Fruit fly (Drosophila melanogaster) whole organism, embryonic: ENCODE measurements around the gene MEP-1.

Source experiments
- CG1024 ChIP-seq: fragments of 200-800 bp; sonication (Bioruptor generic); IDR thresholded peaks from 2 replicates; pipeline ENCODE4 v1.3.6; 2022; ENCODE audit warnings: missing biosample characterization, missing genetic modification characterization
- CG10267 ChIP-seq: fragments of 200-800 bp; sonication (Bioruptor generic); optimal IDR thresholded peaks from 2 replicates; lab custom pipeline; 2018; ENCODE audit warnings: missing biosample characterization, mild to moderate bottlenecking, missing genetic modification characterization, moderate library complexity
- CG10366 ChIP-seq: fragments of 200-800 bp; sonication (Bioruptor generic); IDR thresholded peaks from 2 replicates; pipeline ENCODE4 v1.3.6; 2022; ENCODE audit warnings: missing biosample characterization, missing genetic modification characterization
- CG11695 ChIP-seq: fragments of 200-800 bp; sonication (Bioruptor generic); IDR thresholded peaks from 3 replicates; pipeline ENCODE4 v1.3.6; 2022; ENCODE audit warnings: missing biosample characterization, missing genetic modification characterization
- CG12155 ChIP-seq: fragments of 200-800 bp; sonication (Bioruptor generic); optimal IDR thresholded peaks from 3 replicates; lab custom pipeline; 2016; ENCODE audit warnings: missing biosample characterization, missing genetic modification characterization
- CG1233 ChIP-seq: fragments of 200-800 bp; sonication (Bioruptor generic); optimal IDR thresholded peaks from 4 replicates; lab custom pipeline; 2018; ENCODE audit warnings: missing biosample characterization, mild to moderate bottlenecking, missing genetic modification characterization
- CG13894 ChIP-seq: fragments of 200-800 bp; sonication (Bioruptor generic); optimal IDR thresholded peaks from 3 replicates; lab custom pipeline; 2018; ENCODE audit warnings: missing biosample characterization, mild to moderate bottlenecking, missing genetic modification characterization, moderate library complexity
- CG14965 ChIP-seq: fragments of 200-800 bp; sonication (Bioruptor generic); optimal IDR thresholded peaks from 2 replicates; lab custom pipeline; 2016; ENCODE audit warnings: missing biosample characterization, missing genetic modification characterization, borderline replicate concordance
- CG15696 ChIP-seq: fragments of 200-800 bp; sonication (Bioruptor generic); optimal IDR thresholded peaks from 2 replicates; lab custom pipeline; 2019; ENCODE audit warnings: missing biosample characterization, mild to moderate bottlenecking, missing genetic modification characterization, moderate library complexity
- CG17361 ChIP-seq: fragments of 200-800 bp; sonication (Bioruptor generic); IDR thresholded peaks from 3 replicates; pipeline ENCODE4 v1.3.6; 2022; ENCODE audit warnings: missing biosample characterization, missing genetic modification characterization
- CG2120 ChIP-seq: fragments of 200-800 bp; sonication (Bioruptor generic); optimal IDR thresholded peaks from 3 replicates; lab custom pipeline; 2016; ENCODE audit warnings: missing biosample characterization, missing genetic modification characterization
- CG2129 ChIP-seq: fragments of 200-800 bp; sonication (Bioruptor generic); IDR thresholded peaks from 2 replicates; pipeline ENCODE4 v1.3.6; 2022; ENCODE audit warnings: missing biosample characterization, missing genetic modification characterization; ENCODE audit not compliant: partially characterized antibody
- CG6175 ChIP-seq: fragments of 200-800 bp; sonication (Bioruptor generic); IDR thresholded peaks from 3 replicates; pipeline ENCODE4 v1.3.6; 2022; ENCODE audit warnings: missing biosample characterization, missing genetic modification characterization
- CG6683 ChIP-seq: fragments of 200-800 bp; sonication (Bioruptor generic); optimal IDR thresholded peaks from 2 replicates; lab custom pipeline; 2017; ENCODE audit warnings: missing biosample characterization, mild to moderate bottlenecking, missing genetic modification characterization, missing genetic modification reagents
- CG6854 ChIP-seq: fragments of 200-800 bp; sonication (Bioruptor generic); optimal IDR thresholded peaks from 3 replicates; lab custom pipeline; 2017; ENCODE audit warnings: missing biosample characterization, mild to moderate bottlenecking, missing genetic modification characterization
- CG7357 ChIP-seq: fragments of 200-800 bp; sonication (Bioruptor generic); IDR thresholded peaks from 3 replicates; pipeline ENCODE4 v1.3.6; 2022; ENCODE audit warnings: missing biosample characterization, missing genetic modification characterization
- CG7839 ChIP-seq: fragments of 200-800 bp; sonication (Bioruptor generic); optimal IDR thresholded peaks from 3 replicates; lab custom pipeline; 2018; ENCODE audit warnings: missing biosample characterization, mild to moderate bottlenecking, missing genetic modification characterization, moderate library complexity
- Camta ChIP-seq: fragments of 200-800 bp; sonication (Bioruptor generic); optimal IDR thresholded peaks from 2 replicates; lab custom pipeline; 2016; ENCODE audit warnings: missing biosample characterization, missing genetic modification characterization
- Dll ChIP-seq: fragments of 200-800 bp; sonication (Bioruptor generic); IDR thresholded peaks from 4 replicates; pipeline ENCODE4 v1.3.6; 2022; ENCODE audit warnings: missing biosample characterization, missing genetic modification characterization; ENCODE audit not compliant: partially characterized antibody
- Doc2 ChIP-seq: fragments of 200-800 bp; sonication (Bioruptor generic); IDR thresholded peaks from 2 replicates; pipeline ENCODE4 v1.3.6; 2022; ENCODE audit warnings: missing biosample characterization, missing genetic modification characterization
- Fer2 ChIP-seq: fragments of 200-800 bp; sonication (Bioruptor generic); optimal IDR thresholded peaks from 2 replicates; lab custom pipeline; 2018; ENCODE audit warnings: missing biosample characterization, mild to moderate bottlenecking, missing genetic modification characterization, moderate library complexity
- HLHmδ ChIP-seq: fragments of 200-800 bp; sonication (Bioruptor generic); optimal IDR thresholded peaks from 2 replicates; lab custom pipeline; 2018; ENCODE audit warnings: missing biosample characterization, mild to moderate bottlenecking, missing genetic modification characterization, moderate library complexity
- HmgD ChIP-seq: fragments of 200-800 bp; sonication (Bioruptor generic); optimal IDR thresholded peaks from 3 replicates; lab custom pipeline; 2016; ENCODE audit warnings: missing biosample characterization, missing genetic modification characterization
- Hr39 ChIP-seq: fragments of >200 bp; optimal IDR thresholded peaks from 2 replicates; lab custom pipeline; 2017
- Rfx ChIP-seq: fragments of 200-800 bp; sonication (Bioruptor generic); IDR thresholded peaks from 2 replicates; pipeline ENCODE4 v1.3.6; 2022; ENCODE audit warnings: missing biosample characterization, missing genetic modification characterization
- Sox100B ChIP-seq: fragments of 200-800 bp; sonication (Bioruptor generic); optimal IDR thresholded peaks from 3 replicates; lab custom pipeline; 2018; ENCODE audit warnings: missing biosample characterization, mild to moderate bottlenecking, missing genetic modification characterization
- ab ChIP-seq: fragments of 200-800 bp; sonication (Bioruptor generic); optimal IDR thresholded peaks from 2 replicates; lab custom pipeline; 2016; ENCODE audit warnings: missing biosample characterization, missing genetic modification characterization
- al ChIP-seq: fragments of 200-800 bp; sonication (Bioruptor generic); IDR thresholded peaks from 2 replicates; pipeline ENCODE4 v1.3.6; 2022; ENCODE audit warnings: missing biosample characterization, missing genetic modification characterization
- ase ChIP-seq: fragments of 200-800 bp; sonication (Bioruptor generic); IDR thresholded peaks from 3 replicates; pipeline ENCODE4 v1.3.6; 2022; ENCODE audit warnings: missing biosample characterization, missing genetic modification characterization
- ato ChIP-seq: fragments of 200-800 bp; sonication (Bioruptor generic); IDR thresholded peaks from 2 replicates; pipeline ENCODE4 v1.3.6; 2022; ENCODE audit warnings: missing biosample characterization, missing genetic modification characterization; ENCODE audit not compliant: partially characterized antibody
- btn ChIP-seq: fragments of 200-800 bp; sonication (Bioruptor generic); optimal IDR thresholded peaks from 2 replicates; lab custom pipeline; 2016; ENCODE audit warnings: missing biosample characterization, missing genetic modification characterization
- exex ChIP-seq: fragments of 200-800 bp; sonication (Bioruptor generic); optimal IDR thresholded peaks from 4 replicates; lab custom pipeline; 2018; ENCODE audit warnings: missing biosample characterization, mild to moderate bottlenecking, missing genetic modification characterization, moderate library complexity
- fd96Cb ChIP-seq: fragments of 200-800 bp; sonication (Bioruptor generic); optimal IDR thresholded peaks from 2 replicates; lab custom pipeline; 2018; ENCODE audit warnings: missing biosample characterization, mild to moderate bottlenecking, missing genetic modification characterization, moderate library complexity
- fu2 ChIP-seq: fragments of 200-800 bp; sonication (Bioruptor generic); optimal IDR thresholded peaks from 2 replicates; lab custom pipeline; 2016; ENCODE audit warnings: missing biosample characterization, missing genetic modification characterization
- h ChIP-seq: fragments of >200 bp; optimal IDR thresholded peaks from 2 replicates; lab custom pipeline; 2017
- hb ChIP-seq: fragments of 200-800 bp; sonication (Bioruptor generic); IDR thresholded peaks from 3 replicates; pipeline ENCODE4 v1.3.6; 2022; ENCODE audit warnings: missing biosample characterization, missing genetic modification characterization; ENCODE audit not compliant: partially characterized antibody
- kah ChIP-seq: fragments of 200-800 bp; sonication (Bioruptor generic); optimal IDR thresholded peaks from 2 replicates; lab custom pipeline; 2018; ENCODE audit warnings: missing biosample characterization, mild to moderate bottlenecking, missing genetic modification characterization
- lmd ChIP-seq: fragments of 200-800 bp; sonication (Bioruptor generic); IDR thresholded peaks from 2 replicates; pipeline ENCODE4 v1.3.6; 2022; ENCODE audit warnings: missing biosample characterization, missing genetic modification characterization
- mam ChIP-seq: fragments of 200-800 bp; sonication (Bioruptor generic); optimal IDR thresholded peaks from 3 replicates; lab custom pipeline; 2016; ENCODE audit warnings: missing biosample characterization, missing genetic modification characterization
- org-1 ChIP-seq: fragments of 200-800 bp; sonication (Bioruptor generic); optimal IDR thresholded peaks from 2 replicates; lab custom pipeline; 2017; ENCODE audit warnings: missing biosample characterization, missing genetic modification characterization
- peb ChIP-seq: fragments of 200-800 bp; sonication (Bioruptor generic); IDR thresholded peaks from 2 replicates; pipeline ENCODE4 v1.3.6; 2022; ENCODE audit warnings: missing biosample characterization, missing genetic modification characterization
- phol ChIP-seq: fragments of 200-800 bp; sonication (Bioruptor generic); optimal IDR thresholded peaks from 3 replicates; lab custom pipeline; 2018; ENCODE audit warnings: missing biosample characterization, mild to moderate bottlenecking, missing genetic modification characterization, moderate library complexity
- psq ChIP-seq: fragments of 200-800 bp; sonication (Bioruptor generic); optimal IDR thresholded peaks from 2 replicates; lab custom pipeline; 2017; ENCODE audit warnings: missing biosample characterization, missing genetic modification characterization
- sens-2 ChIP-seq: fragments of 200-800 bp; sonication (Bioruptor generic); IDR thresholded peaks from 2 replicates; pipeline ENCODE4 v1.3.6; 2022; ENCODE audit warnings: missing biosample characterization, missing genetic modification characterization
- seq ChIP-seq: fragments of 200-800 bp; sonication (Bioruptor generic); IDR thresholded peaks from 2 replicates; pipeline ENCODE4 v1.3.6; 2022; ENCODE audit warnings: missing biosample characterization, missing genetic modification characterization
- sim ChIP-seq: fragments of 200-800 bp; sonication (Bioruptor generic); IDR thresholded peaks from 2 replicates; pipeline ENCODE4 v1.3.6; 2022; ENCODE audit warnings: missing biosample characterization, missing genetic modification characterization
- slou ChIP-seq: fragments of 200-800 bp; sonication (Bioruptor generic); optimal IDR thresholded peaks from 3 replicates; lab custom pipeline; 2016; ENCODE audit warnings: missing biosample characterization, missing genetic modification characterization
- tap ChIP-seq: fragments of 200-800 bp; optimal IDR thresholded peaks from 3 replicates; lab custom pipeline; 2019; ENCODE audit warnings: missing biosample characterization, mild to moderate bottlenecking, missing genetic modification characterization, moderate library complexity
- trem ChIP-seq: fragments of 200-800 bp; optimal IDR thresholded peaks from 3 replicates; lab custom pipeline; 2019; ENCODE audit warnings: missing biosample characterization, mild to moderate bottlenecking, missing genetic modification characterization, moderate library complexity

The MEP-1 gene

DNA sequence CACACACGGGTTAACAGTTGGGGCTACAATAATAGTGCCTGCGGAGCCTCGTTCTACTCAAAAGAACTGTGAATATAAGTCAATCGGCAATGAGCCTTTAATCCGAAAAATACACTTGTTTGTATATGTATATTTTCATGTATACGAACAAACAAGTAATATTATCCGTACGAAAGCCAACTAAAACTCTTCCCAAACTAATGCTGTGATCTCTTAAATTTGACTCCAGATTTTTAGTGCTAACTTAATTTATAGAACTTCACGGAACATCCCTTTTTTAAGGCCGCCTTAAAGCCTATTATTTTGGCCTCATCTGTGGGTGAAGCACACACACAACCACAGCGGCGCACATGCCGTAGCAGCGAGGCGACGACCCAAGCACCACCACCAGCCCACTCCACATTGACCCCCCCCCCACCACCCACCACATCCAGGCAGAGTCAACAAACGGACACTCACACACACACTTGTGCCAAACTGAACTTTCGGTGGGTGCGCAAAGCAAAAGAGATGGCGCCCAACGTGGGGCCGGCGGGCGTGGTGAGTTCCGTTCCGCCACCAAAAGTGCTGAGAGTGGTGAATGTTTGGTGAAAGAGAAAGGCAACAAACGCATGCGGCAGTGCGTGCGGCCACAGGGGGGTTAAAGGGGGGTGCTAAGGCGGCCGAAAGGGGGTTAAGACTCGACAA lies 47.3 kb upstream of the MEP-1 start (continued):
- TF ChIP-seq CG7357 (peak; percentile 62; the same call in 2 of the 3 replicates), Doc2 (no peak), ato (GFP tag; lab: Robert Waterston, UW) (no peak), CG2120 (GFP tag; lab: Kevin White, UChicago) (peak; percentile 87), CG14965 (GFP tag; lab: Kevin White, UChicago) (peak; percentile 13), mam (GFP tag; lab: Kevin White, UChicago) (peak; percentile 70), tap (tag; lab: Kevin White, UChicago) (peak; percentile 71), slou (GFP tag; lab: Kevin White, UChicago) (no peak), HLHmδ (GFP tag; lab: Kevin White, UChicago) (no peak), h (no peak), ab (GFP tag; lab: Kevin White, UChicago) (peak; percentile 42), CG7839 (peak; percentile 90), al (0 out of 2 replicates have a peak, but pooled peaks have one; percentile 46), CG6683 (GFP tag; lab: Kevin White, UChicago) (peak; percentile 78), trem (tag; lab: Kevin White, UChicago) (peak; percentile 41), hb (no peak), CG12155 (GFP tag; lab: Kevin White, UChicago) (peak; percentile 43), btn (GFP tag; lab: Kevin White, UChicago) (peak; percentile 59), lmd (GFP tag; lab: Robert Waterston, UW) (peak; percentile 82), CG17361 (GFP tag; lab: Robert Waterston, UW) (peak; percentile 98), fd96Cb (tag; lab: Kevin White, UChicago) (peak; percentile 83), exex (peak; percentile 40), ase (GFP tag; lab: Robert Waterston, UW) (peak; percentile 45; the same call in 1 of the 3 replicates), org-1 (peak; percentile 85), CG6175 (GFP tag; lab: Robert Waterston, UW) (0 out of 3 replicates have a peak, but pooled peaks have one; percentile 39), sim (GFP tag; lab: Robert Waterston, UW) (peak; percentile 13; the same call in 1 of the 2 replicates), phol (tag; lab: Kevin White, UChicago) (peak; percentile 87), Dll (GFP tag; lab: Robert Waterston, UW) (no peak), CG6854 (GFP tag; lab: Kevin White, UChicago) (peak; percentile 50), Fer2 (tag; lab: Kevin White, UChicago) (peak; percentile 42), CG1024 (GFP tag; lab: Robert Waterston, UW) (no peak), CG10267 (peak; percentile 72), Camta (GFP tag; lab: Kevin White, UChicago) (peak; percentile 79), Hr39 (no peak), fu2 (GFP tag; lab: Kevin White, UChicago) (peak; percentile 68), Sox100B (peak; percentile 92), CG2129 (GFP tag; lab: Robert Waterston, UW) (no peak), peb (GFP tag; lab: Robert Waterston, UW) (no peak), Rfx (peak; percentile 60; the same call in 1 of the 2 replicates), CG13894 (tag; lab: Kevin White, UChicago) (peak; percentile 50), psq (GFP tag; lab: Kevin White, UChicago) (peak; percentile 1), seq (peak; percentile 82), sens-2 (no peak), HmgD (GFP tag; lab: Kevin White, UChicago) (peak; percentile 44), kah (GFP tag; lab: Kevin White, UChicago) (peak; percentile 60), CG15696 (tag; lab: Kevin White, UChicago) (peak; percentile 33), CG1233 (GFP tag; lab: Kevin White, UChicago) (peak; percentile 78), CG10366 (GFP tag; lab: Robert Waterston, UW) (peak; percentile 62), CG11695 (GFP tag; lab: Robert Waterston, UW) (peak; percentile 88)
